Worm (Caenorhabditis elegans): ENCODE results near the gene C36E8.6.

The C36E8.6 gene

DNA sequence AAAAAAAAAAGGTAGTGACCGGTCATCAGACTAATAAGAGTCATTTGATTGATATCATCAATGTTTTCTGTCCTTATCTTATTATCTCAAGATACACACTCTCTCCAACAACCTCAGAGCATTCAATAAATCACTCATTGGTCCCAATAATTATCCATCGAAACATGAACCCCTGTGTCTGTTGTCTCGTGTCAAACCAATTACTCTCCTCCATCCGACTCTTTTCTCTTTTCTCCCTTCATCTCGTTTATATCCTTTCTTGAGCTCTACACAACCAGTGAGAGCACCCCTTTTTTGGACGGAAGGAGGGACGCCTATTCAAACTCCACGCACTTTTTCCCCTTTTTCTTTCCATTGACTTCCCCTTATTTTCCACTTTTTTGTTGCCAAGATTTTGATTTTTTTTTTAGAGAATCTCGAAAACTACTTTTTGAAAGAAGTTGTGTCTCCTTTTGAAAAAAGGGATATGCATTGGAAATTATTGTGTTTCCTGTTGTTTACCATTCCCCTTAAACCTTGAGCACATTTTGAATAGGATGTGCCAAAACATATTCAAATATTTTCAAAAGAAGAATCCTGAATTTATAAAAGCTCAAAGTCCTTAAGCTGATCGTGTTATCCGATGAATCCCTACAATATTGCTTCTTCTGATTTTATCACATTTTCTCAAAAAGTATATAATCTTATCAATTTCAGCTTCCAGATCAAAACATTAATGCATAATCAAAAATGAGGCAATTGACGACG, 17.8 kb downstream of the C36E8.6 start, which contains the start of gene pxd-1 (continued):
- TF ChIP-seq aly-2 (tag; optimal IDR thresholded peaks at IDR 0.05) (no peak), ceh-82 (tag; optimal IDR thresholded peaks at IDR 0.05) (no peak), unc-39 (tag; optimal IDR thresholded peaks at IDR 0.05) (no peak), mdl-1 (tag; optimal IDR thresholded peaks at IDR 0.05) (peak in 1 of 2 experiments; percentile 25), nhr-6 (tag; optimal IDR thresholded peaks at IDR 0.05) (no peak)

DNA sequence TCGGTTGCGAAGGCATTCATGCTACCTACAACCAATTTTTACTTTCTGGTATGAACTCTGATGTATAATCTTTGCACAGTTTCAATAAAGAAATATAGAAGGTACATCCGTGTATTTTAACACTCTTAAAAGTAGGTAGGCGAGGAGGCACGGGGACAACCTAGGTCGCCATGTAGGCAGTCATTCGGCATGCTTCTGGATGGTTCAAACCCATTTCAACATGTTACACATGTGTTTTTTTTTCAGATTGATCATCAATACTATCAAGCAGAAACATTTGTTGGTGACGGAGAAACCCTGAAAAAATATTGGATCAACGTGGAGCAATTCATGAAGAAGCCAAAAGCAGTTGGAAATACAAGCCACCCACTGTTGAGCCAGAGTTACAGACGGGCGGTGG, 19.2 kb downstream of the C36E8.6 start:
- TF ChIP-seq unc-62 (GFP tag; optimal IDR thresholded peaks at IDR 0.05 in 1 of 2) (peak in 1 of 2 experiments; percentile 2), unc-62 (tag; optimal IDR thresholded peaks at IDR 0.05) (no peak), spr-1 (tag; optimal IDR thresholded peaks at IDR 0.05) (no peak), Y105C5A.15 (GFP tag; IDR thresholded peaks at IDR 0.05) (no peak)

DNA sequence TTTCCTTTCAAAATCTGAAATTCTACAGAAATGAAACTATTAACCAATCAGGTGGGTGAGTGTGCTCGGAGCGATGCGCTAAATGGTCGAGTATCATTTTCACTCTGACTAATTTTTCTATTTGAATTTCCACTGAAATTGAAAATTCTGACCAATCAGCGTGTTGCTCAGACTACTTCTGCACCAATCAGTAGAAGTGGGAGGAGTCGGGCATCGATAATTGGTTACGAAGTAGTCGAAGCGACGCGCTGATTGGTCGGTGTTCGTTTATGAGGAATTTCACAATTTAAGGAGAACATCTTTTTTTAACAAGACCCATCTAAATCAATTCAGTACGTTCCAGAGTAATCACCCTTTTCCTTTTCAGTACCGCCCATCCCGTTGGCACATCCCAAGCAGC, 21.3 kb downstream of the C36E8.6 start:
- TF ChIP-seq unc-62 (GFP tag; optimal IDR thresholded peaks at IDR 0.05 in 1 of 2) (peak in 1 of 2 experiments; percentile 61), unc-62 (tag; optimal IDR thresholded peaks at IDR 0.05) (no peak), dpl-1 (GFP tag; optimal IDR thresholded peaks at IDR 0.05) (no peak), F10B5.3 (tag; optimal IDR thresholded peaks at IDR 0.05) (no peak)

DNA sequence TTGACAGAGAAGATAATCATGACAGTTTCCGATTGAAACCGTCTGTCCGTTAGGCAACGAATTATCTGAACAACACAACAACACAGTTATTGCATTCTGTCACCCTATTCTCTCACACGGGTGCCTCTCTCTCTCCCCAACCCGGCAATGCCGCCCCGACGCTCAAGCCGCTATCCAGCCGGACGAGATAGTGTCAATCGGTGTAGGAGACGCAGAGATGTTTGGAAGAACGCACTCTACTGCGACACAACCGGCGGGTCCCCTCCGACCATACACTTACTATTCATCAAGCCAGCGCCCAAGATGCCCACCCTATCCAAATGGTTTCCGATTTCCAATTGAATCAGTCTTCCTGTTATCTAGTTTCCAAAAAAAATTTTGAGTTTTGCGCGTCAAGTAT, 22.3 kb downstream of the C36E8.6 start:
- TF ChIP-seq hlh-30 (tag; optimal IDR thresholded peaks at IDR 0.05; ENCODE audit: insufficient read depth) (no peak), vab-7 (GFP tag; IDR thresholded peaks at IDR 0.05) (0 out of 2 replicates have a peak, but pooled peaks have one; percentile 17), lin-13 (GFP tag; optimal IDR thresholded peaks at IDR 0.05) (no peak), nhr-41 (GFP tag; IDR thresholded peaks at IDR 0.05) (no peak), saeg-2 (GFP tag; IDR thresholded peaks at IDR 0.05) (no peak), hmg-1.1 (GFP tag; IDR thresholded peaks at IDR 0.05) (0 out of 2 replicates have a peak, but pooled peaks have one; percentile 8), mdt-29 (GFP tag; IDR thresholded peaks at IDR 0.05) (no peak), ceh-20 (GFP tag; IDR thresholded peaks at IDR 0.05) (no peak), skn-1 (tag; optimal IDR thresholded peaks at IDR 0.05) (no peak), set-16 (GFP tag; IDR thresholded peaks at IDR 0.05) (peak; percentile 40), F26F4.8 (GFP tag; conservative IDR thresholded peaks at IDR 0.05) (no peak), zfp-2 (tag; optimal IDR thresholded peaks at IDR 0.05) (no peak), daf-19 (GFP tag; conservative IDR thresholded peaks at IDR 0.05) (no peak), lin-38 (GFP tag; IDR thresholded peaks at IDR 0.05) (no peak), nhr-237 (tag; optimal IDR thresholded peaks at IDR 0.05) (no peak), daf-8 (GFP tag; IDR thresholded peaks at IDR 0.05) (no peak), zip-11 (GFP tag; IDR thresholded peaks at IDR 0.05) (no peak), fos-1 (tag; optimal IDR thresholded peaks at IDR 0.05) (no peak), nhr-11 (tag; optimal IDR thresholded peaks at IDR 0.05) (no peak), cey-2 (tag; optimal IDR thresholded peaks at IDR 0.05; ENCODE audit: borderline replicate concordance, insufficient read depth) (no peak), unc-39 (tag; optimal IDR thresholded peaks at IDR 0.05) (no peak), daf-12 (tag; optimal IDR thresholded peaks at IDR 0.05) (no peak), gei-8 (GFP tag; optimal IDR thresholded peaks at IDR 0.05) (no peak), F44E2.7 (GFP tag; IDR thresholded peaks at IDR 0.05) (no peak), spr-3 (GFP tag; optimal IDR thresholded peaks at IDR 0.05) (no peak), zfp-3 (GFP tag; conservative IDR thresholded peaks at IDR 0.05) (no peak), fkh-10 (GFP tag; optimal IDR thresholded peaks at IDR 0.05) (no peak), arid-1 (GFP tag; conservative IDR thresholded peaks at IDR 0.05) (no peak), ceh-32 (tag; optimal IDR thresholded peaks at IDR 0.05; ENCODE audit: poor library complexity) (no peak), hlh-11 (tag; optimal IDR thresholded peaks at IDR 0.05) (peak; percentile 46), egl-27 (tag; optimal IDR thresholded peaks at IDR 0.05) (no peak), unc-62 (GFP tag; optimal IDR thresholded peaks at IDR 0.05 in 1 of 2) (peak in 1 of 2 experiments; percentile 98), unc-62 (tag; optimal IDR thresholded peaks at IDR 0.05) (no peak), R02D3.7 (tag; optimal IDR thresholded peaks at IDR 0.05) (no peak), Y75B8A.6 (GFP tag; IDR thresholded peaks at IDR 0.05) (no peak), rbr-2 (tag; optimal IDR thresholded peaks at IDR 0.05) (no peak), mes-2 (tag; optimal IDR thresholded peaks at IDR 0.05; ENCODE audit: poor library complexity, severe bottlenecking) (peak; percentile 40)

All from whole organism, L4 larva.